Worm (Caenorhabditis elegans) whole organism, late embryonic: Measurements from ENCODE around the gene ncap-1.

Experiments used
- C08G9.2 ChIP-seq: sonication (generic microtip); optimal IDR thresholded peaks from 2 replicates; lab custom pipeline; 2016; ENCODE audit warnings: mild to moderate bottlenecking, missing genetic modification characterization, moderate library complexity, missing compliant biosample characterization
- F13H6.1 ChIP-seq: sonication (generic microtip); optimal IDR thresholded peaks from 2 replicates; lab custom pipeline; 2016; ENCODE audit warnings: missing genetic modification characterization, missing compliant biosample characterization
- Y22D7AL.16 ChIP-seq: sonication (generic microtip); optimal IDR thresholded peaks from 2 replicates; lab custom pipeline; 2016; ENCODE audit warnings: missing genetic modification characterization, missing compliant biosample characterization
- ceh-18 ChIP-seq: sonication (generic microtip); optimal IDR thresholded peaks from 2 replicates; lab custom pipeline; 2016; ENCODE audit warnings: missing genetic modification characterization, missing compliant biosample characterization
- ceh-19 ChIP-seq: fragments of 200-800 bp; sonication (Bioruptor generic); optimal IDR thresholded peaks from 2 replicates; lab custom pipeline; 2018; ENCODE audit warnings: mild to moderate bottlenecking, missing genetic modification characterization, missing compliant biosample characterization
- ceh-2 ChIP-seq: sonication (generic microtip); optimal IDR thresholded peaks from 2 replicates; lab custom pipeline; 2016; ENCODE audit warnings: missing genotype, missing genetic modification characterization, missing compliant biosample characterization
- ceh-22 ChIP-seq: sonication (generic microtip); optimal IDR thresholded peaks from 2 replicates; lab custom pipeline; 2017; ENCODE audit warnings: missing biosample characterization, missing genetic modification characterization
- ceh-24 ChIP-seq: sonication (generic microtip); optimal IDR thresholded peaks from 2 replicates; lab custom pipeline; 2016; ENCODE audit warnings: mild to moderate bottlenecking, missing genetic modification characterization, missing compliant biosample characterization
- ceh-31 ChIP-seq: sonication (generic microtip); optimal IDR thresholded peaks from 2 replicates; lab custom pipeline; 2016; ENCODE audit warnings: missing genetic modification characterization, missing compliant biosample characterization
- ceh-9 ChIP-seq: sonication (generic microtip); optimal IDR thresholded peaks from 2 replicates; lab custom pipeline; 2016; ENCODE audit warnings: mild to moderate bottlenecking, missing genetic modification characterization, inconsistent platforms, missing compliant biosample characterization
- dmd-4 ChIP-seq: sonication (generic microtip); optimal IDR thresholded peaks from 2 replicates; lab custom pipeline; 2016; ENCODE audit warnings: borderline replicate concordance, missing genetic modification characterization, missing compliant biosample characterization
- elt-2 ChIP-seq: sonication (generic microtip); optimal IDR thresholded peaks from 2 replicates; lab custom pipeline; 2016; ENCODE audit warnings: missing genetic modification reagents, missing genetic modification characterization, missing compliant biosample characterization
- ets-4 ChIP-seq: sonication (generic microtip); optimal IDR thresholded peaks from 2 replicates; lab custom pipeline; 2016; ENCODE audit warnings: missing genetic modification characterization, missing compliant biosample characterization
- fkh-10 ChIP-seq: fragments of 150-350 bp; optimal IDR thresholded peaks from 2 replicates; lab custom pipeline; 2014; ENCODE audit warnings: missing biosample characterization, missing genetic modification reagents, missing genetic modification characterization
- fkh-6 ChIP-seq: sonication (generic microtip); optimal IDR thresholded peaks from 2 replicates; lab custom pipeline; 2016; ENCODE audit warnings: missing genetic modification characterization, missing compliant biosample characterization
- hlh-13 ChIP-seq: fragments of 200-800 bp; sonication (Bioruptor generic); optimal IDR thresholded peaks from 2 replicates; lab custom pipeline; 2018; ENCODE audit warnings: mild to moderate bottlenecking, missing genetic modification characterization, missing compliant biosample characterization
- hlh-8 ChIP-seq: sonication (generic microtip); optimal IDR thresholded peaks from 2 replicates; lab custom pipeline; 2016; ENCODE audit warnings: missing genotype, missing genetic modification characterization, missing compliant biosample characterization
- madf-2 ChIP-seq: sonication (generic microtip); optimal IDR thresholded peaks from 2 replicates; lab custom pipeline; 2017; ENCODE audit warnings: missing genetic modification characterization, missing compliant biosample characterization
- mec-3 ChIP-seq: sonication (generic microtip); optimal IDR thresholded peaks from 2 replicates; lab custom pipeline; 2016; ENCODE audit warnings: borderline replicate concordance, missing genetic modification characterization, missing compliant biosample characterization
- nfya-1 ChIP-seq: sonication (generic microtip); optimal IDR thresholded peaks from 2 replicates; lab custom pipeline; 2017; ENCODE audit warnings: missing genetic modification characterization, mild to moderate bottlenecking, missing compliant biosample characterization, antibody characterized with exemption, moderate library complexity
- nhr-11 ChIP-seq: fragments of 150-350 bp; optimal IDR thresholded peaks from 2 replicates; lab custom pipeline; 2014; ENCODE audit warnings: missing biosample characterization, missing genetic modification characterization
- odd-2 ChIP-seq: sonication (generic microtip); optimal IDR thresholded peaks from 2 replicates; lab custom pipeline; 2017; ENCODE audit warnings: antibody characterized with exemption, mild to moderate bottlenecking, missing genetic modification characterization, missing compliant biosample characterization
- pax-1 ChIP-seq: fragments of 150-350 bp; optimal IDR thresholded peaks from 2 replicates; lab custom pipeline; 2014; ENCODE audit warnings: missing biosample characterization, missing genetic modification characterization
- pqm-1 ChIP-seq: sonication (generic microtip); optimal IDR thresholded peaks from 2 replicates; lab custom pipeline; 2016; ENCODE audit warnings: missing genetic modification characterization, missing compliant biosample characterization
- sdc-2 ChIP-seq: sonication (generic microtip); optimal IDR thresholded peaks from 2 replicates; lab custom pipeline; 2016; ENCODE audit warnings: missing genotype, missing genetic modification characterization, missing compliant biosample characterization
- sox-2 ChIP-seq: fragments of 200-800 bp; sonication (Bioruptor generic); IDR thresholded peaks from 2 replicates; pipeline ENCODE4 v1.3.6; 2022; ENCODE audit warnings: missing genetic modification reagents, missing genetic modification characterization, missing compliant biosample characterization
- syd-9 ChIP-seq: sonication (generic microtip); optimal IDR thresholded peaks from 2 replicates; lab custom pipeline; 2016; ENCODE audit warnings: mild to moderate bottlenecking, missing genetic modification characterization, moderate library complexity, missing compliant biosample characterization
- tbx-2 ChIP-seq: sonication (generic microtip); optimal IDR thresholded peaks from 2 replicates; lab custom pipeline; 2016; ENCODE audit warnings: missing genetic modification characterization, missing compliant biosample characterization
- tbx-7 ChIP-seq: sonication (generic microtip); optimal IDR thresholded peaks from 2 replicates; lab custom pipeline; 2016; ENCODE audit warnings: missing genotype, missing genetic modification characterization, missing compliant biosample characterization
- unc-55 ChIP-seq: sonication (generic microtip); optimal IDR thresholded peaks from 2 replicates; lab custom pipeline; 2017; ENCODE audit warnings: missing biosample characterization, missing genetic modification reagents, missing genetic modification characterization
- unc-86 ChIP-seq: sonication (generic microtip); optimal IDR thresholded peaks from 2 replicates; lab custom pipeline; 2016; ENCODE audit warnings: missing genetic modification characterization, missing compliant biosample characterization
- zip-5 ChIP-seq: sonication (generic microtip); optimal IDR thresholded peaks from 2 replicates; lab custom pipeline; 2016; ENCODE audit warnings: missing genetic modification characterization, missing compliant biosample characterization

The ncap-1 gene

ce11 chrII:2881088-2881487 is 38.0 kb downstream of the ncap-1 start:
- TF ChIP-seq ceh-31 (tag; lab: Kevin White, UChicago) (no peak), mec-3 (tag; lab: Kevin White, UChicago) (no peak), ceh-19 (GFP tag; lab: Kevin White, UChicago) (no peak), pax-1 (tag; lab: Kevin White, UChicago) (no peak), ceh-2 (tag; lab: Kevin White, UChicago) (no peak), unc-86 (tag; lab: Kevin White, UChicago) (no peak), hlh-13 (GFP tag; lab: Kevin White, UChicago) (no peak)
- TF ChIP-seq, all 69 proteins: peak for 0

- TF ChIP-seq hlh-13 (GFP tag; lab: Kevin White, UChicago): no peak
- TF ChIP-seq ceh-24 (tag; lab: Kevin White, UChicago): no peak
- no peak for TF ChIP-seq ceh-22 (tag; lab: Kevin White, UChicago)
- no peak for TF ChIP-seq madf-2
- no peak for TF ChIP-seq hlh-8 (tag; lab: Kevin White, UChicago)
Measured at ce11 chrII:2878909-2879308, 40.2 kb downstream of the ncap-1 start.

ce11 chrII:2874801-2875200 is 44.3 kb downstream of the ncap-1 start, which contains the start of gene Y110A2AL.1:
TSS of gene Y110A2AL.1 (plus strand) at chrII:2875101.
- TF ChIP-seq odd-2: no peak
- no peak for TF ChIP-seq nfya-1 (tag; lab: Kevin White, UChicago)
- TF ChIP-seq ceh-18 (tag; lab: Kevin White, UChicago): no peak
- TF ChIP-seq hlh-8 (tag; lab: Kevin White, UChicago): no peak
- TF ChIP-seq ceh-9 (tag; lab: Kevin White, UChicago): no peak
- TF ChIP-seq, all 69 proteins: peak for 0

- TF ChIP-seq tbx-2 (tag; lab: Kevin White, UChicago) (no peak), C08G9.2 (tag; lab: Kevin White, UChicago) (no peak), zip-5 (tag; lab: Kevin White, UChicago) (no peak), syd-9 (tag; lab: Kevin White, UChicago) (no peak), Y22D7AL.16 (no peak), ceh-19 (GFP tag; lab: Kevin White, UChicago) (no peak), ets-4 (tag; lab: Kevin White, UChicago) (no peak), sox-2 (no peak), ceh-24 (tag; lab: Kevin White, UChicago) (no peak), unc-55 (GFP tag; lab: Kevin White, UChicago) (no peak), elt-2 (tag; lab: Kevin White, UChicago) (no peak), pqm-1 (tag; lab: Kevin White, UChicago) (no peak), fkh-10 (no peak), sdc-2 (no peak), dmd-4 (no peak)
Measured at ce11 chrII:2871816-2872215, 47.3 kb downstream of the ncap-1 start, which contains the start of gene Y110A2AL.10. TSS of gene Y110A2AL.10 (minus strand) at chrII:2871916.

ce11 chrII:2867701-2868100 is 51.4 kb downstream of the ncap-1 start, which contains the start of gene Y110A2AL.2:
TSS of gene Y110A2AL.2 (plus strand) at chrII:2868001.
- TF ChIP-seq mec-3 (tag; lab: Kevin White, UChicago): no peak
- no peak for TF ChIP-seq sox-2
- TF ChIP-seq fkh-6 (tag; lab: Kevin White, UChicago): no peak
- TF ChIP-seq ceh-24 (tag; lab: Kevin White, UChicago): no peak
- TF ChIP-seq tbx-7 (tag; lab: Kevin White, UChicago): no peak
- no peak for TF ChIP-seq ceh-2 (tag; lab: Kevin White, UChicago)
- no peak for TF ChIP-seq hlh-13 (GFP tag; lab: Kevin White, UChicago)
- no peak for TF ChIP-seq odd-2
- no peak for TF ChIP-seq nhr-11 (tag; lab: Kevin White, UChicago)
- TF ChIP-seq ceh-18 (tag; lab: Kevin White, UChicago): no peak
- TF ChIP-seq F13H6.1: no peak
- TF ChIP-seq zip-5 (tag; lab: Kevin White, UChicago): no peak
- TF ChIP-seq ceh-31 (tag; lab: Kevin White, UChicago): no peak
- TF ChIP-seq tbx-2 (tag; lab: Kevin White, UChicago): no peak
